Fruit fly (Drosophila melanogaster) Kc167 (cell line): ENCODE measurements around the gene Rnf11.

Source experiments
- h ChIP-seq: fragments of >200 bp; optimal IDR thresholded peaks from 3 replicates; lab custom pipeline; 2018; ENCODE audit warnings: missing external identifiers
- psq ChIP-seq: fragments of >200 bp; optimal IDR thresholded peaks from 2 replicates; lab custom pipeline; 2017; ENCODE audit warnings: missing external identifiers

dm6 chr4:276325-276724 is 38.4 kb upstream of the Rnf11 start, which contains the start of gene NfI:
- TF ChIP-seq h (no peak), psq (lab: Kevin White, UChicago) (no peak)
